Worm (Caenorhabditis elegans): ENCODE data around the gene Y47D7A.18.

Gene Y47D7A.18

ce11 chrV:4377622-4378021 lies 39.0 kb downstream of the Y47D7A.18 start, which contains the start of gene F32D1.8:
Gene F32D1.8 (minus strand): TSS chrV:4377722.
- no peak for TF ChIP-seq ceh-6 (GFP tag; optimal IDR thresholded peaks at IDR 0.05)

ce11 chrV:4375807-4376564 lies 40.6 kb downstream of the Y47D7A.18 start, which contains the start of gene F32D1.7:
Gene F32D1.7 (minus strand): TSS chrV:4376173.
- TF ChIP-seq fkh-6 (tag; optimal IDR thresholded peaks at IDR 0.05) = no peak
- TF ChIP-seq ceh-24 (tag; optimal IDR thresholded peaks at IDR 0.05) = no peak
- TF ChIP-seq pros-1 (tag; optimal IDR thresholded peaks at IDR 0.05) = no peak
- no peak for TF ChIP-seq Y22D7AL.16 (tag; optimal IDR thresholded peaks at IDR 0.05)
- no peak for TF ChIP-seq ttx-3 (tag; optimal IDR thresholded peaks at IDR 0.05)
- TF ChIP-seq ceh-18 (tag; optimal IDR thresholded peaks at IDR 0.05) = no peak
- no peak for TF ChIP-seq elt-4 (tag; optimal IDR thresholded peaks at IDR 0.05)
- TF ChIP-seq ceh-31 (tag; optimal IDR thresholded peaks at IDR 0.05) = no peak
- TF ChIP-seq madf-2 (tag; optimal IDR thresholded peaks at IDR 0.05) = no peak
- TF ChIP-seq ceh-6 (GFP tag; optimal IDR thresholded peaks at IDR 0.05) = no peak

ce11 chrV:4374625-4375024 lies 42.0 kb downstream of the Y47D7A.18 start, which contains the start of gene neg-1:
Gene neg-1 (minus strand): TSS chrV:4374874.
- TF ChIP-seq pha-4 (tag; optimal IDR thresholded peaks at IDR 0.05) (no peak), unc-42 (tag; optimal IDR thresholded peaks at IDR 0.05) (no peak), ceh-22 (tag; optimal IDR thresholded peaks at IDR 0.05) (no peak), ceh-19 (GFP tag; optimal IDR thresholded peaks at IDR 0.05) (no peak), pros-1 (tag; optimal IDR thresholded peaks at IDR 0.05) (no peak), C08G9.2 (tag; optimal IDR thresholded peaks at IDR 0.05) (no peak)

ce11 chrV:4373656-4374055 lies 43.0 kb downstream of the Y47D7A.18 start:
- TF ChIP-seq gmeb-2 (tag; optimal IDR thresholded peaks at IDR 0.05) = no peak
- no peak for TF ChIP-seq elt-4 (tag; optimal IDR thresholded peaks at IDR 0.05)
- TF ChIP-seq eyg-1 (tag; optimal IDR thresholded peaks at IDR 0.05) = no peak
- no peak for TF ChIP-seq hlh-8 (tag; optimal IDR thresholded peaks at IDR 0.05)
- no peak for TF ChIP-seq fkh-10 (GFP tag; optimal IDR thresholded peaks at IDR 0.05)
- TF ChIP-seq che-1 (tag; optimal IDR thresholded peaks at IDR 0.05) = no peak
- no peak for TF ChIP-seq ahr-1 (tag; optimal IDR thresholded peaks at IDR 0.05)
- no peak for TF ChIP-seq pax-1 (tag; optimal IDR thresholded peaks at IDR 0.05)

- TF ChIP-seq ceh-48 (tag; optimal IDR thresholded peaks at IDR 0.05) (no peak), C08G9.2 (tag; optimal IDR thresholded peaks at IDR 0.05) (peak; percentile 49), fkh-6 (tag; optimal IDR thresholded peaks at IDR 0.05) (peak; percentile 6), gmeb-2 (tag; optimal IDR thresholded peaks at IDR 0.05) (no peak), nhr-11 (tag; optimal IDR thresholded peaks at IDR 0.05) (no peak), ahr-1 (tag; optimal IDR thresholded peaks at IDR 0.05) (no peak), F13H6.1 (tag; optimal IDR thresholded peaks at IDR 0.05) (no peak), hlh-8 (tag; optimal IDR thresholded peaks at IDR 0.05) (no peak)
Observed at ce11 chrV:4372986-4373385, 43.6 kb downstream of the Y47D7A.18 start.

- TF ChIP-seq hlh-6 (tag; optimal IDR thresholded peaks at IDR 0.05) (no peak), ceh-14 (tag; optimal IDR thresholded peaks at IDR 0.05) (peak; percentile 22), ceh-31 (tag; optimal IDR thresholded peaks at IDR 0.05) (peak; percentile 12), unc-42 (tag; optimal IDR thresholded peaks at IDR 0.05) (peak; percentile 43), nfya-1 (tag; optimal IDR thresholded peaks at IDR 0.05) (peak; percentile 29), elt-2 (tag; optimal IDR thresholded peaks at IDR 0.05) (peak; percentile 32)
Observed at ce11 chrV:4371309-4371933, 45.2 kb downstream of the Y47D7A.18 start, which contains the start of the genes gmpr-1 and fipp-1. Gene gmpr-1 (minus strand): TSS chrV:4371383. Gene fipp-1 (plus strand): TSS chrV:4371807.

Data from whole organism, late embryonic.